Fruit fly (Drosophila melanogaster) S2 (cell line): ENCODE results near the gene Npc2e.

Experiments
- CG8478 ChIP-seq: fragments of >200 bp; optimal IDR thresholded peaks from 2 replicates; lab custom pipeline; 2018
- CTCF ChIP-seq, 2 experiments: fragments of >200 bp; optimal IDR thresholded peaks; 2 replicates each; lab custom pipeline; 2018

- no peak for TF ChIP-seq CTCF (optimal IDR thresholded peaks at IDR 0.05; lab: Kevin White, UChicago)
- no peak for TF ChIP-seq CG8478 (lab: Kevin White, UChicago)
These were observed 33.1 kb downstream of the Npc2e start for dm6 chr3R:10086222-10086621.
